Fruit fly (Drosophila melanogaster): ENCODE data around the gene knrl.

DNA sequence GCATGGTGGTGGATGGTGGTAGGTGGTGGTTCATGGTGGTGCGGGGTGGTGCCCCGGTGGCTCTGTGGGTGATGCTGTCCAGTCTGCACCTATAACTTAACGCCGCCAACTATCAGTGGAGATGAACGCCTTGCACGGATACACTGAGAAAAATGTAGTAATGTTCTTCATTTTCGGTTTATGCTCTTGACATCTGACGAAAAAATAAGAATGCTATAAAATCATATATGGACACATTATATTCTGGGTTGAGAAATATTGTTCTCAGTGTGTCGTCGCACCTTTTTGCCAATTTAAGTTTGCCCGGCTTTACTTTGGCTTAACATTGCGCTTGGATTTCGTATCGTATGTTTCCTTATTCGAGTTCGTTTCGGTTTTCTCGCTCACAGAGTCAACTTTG, 34.4 kb downstream of the knrl start:
- TF ChIP-seq CG8478 (optimal IDR thresholded peaks at IDR 0.05): no peak
- TF ChIP-seq CTCF (optimal IDR thresholded peaks at IDR 0.05): no peak
